Worm (Caenorhabditis elegans): ENCODE measurements around the gene F10G7.9.

Gene F10G7.9

DNA sequence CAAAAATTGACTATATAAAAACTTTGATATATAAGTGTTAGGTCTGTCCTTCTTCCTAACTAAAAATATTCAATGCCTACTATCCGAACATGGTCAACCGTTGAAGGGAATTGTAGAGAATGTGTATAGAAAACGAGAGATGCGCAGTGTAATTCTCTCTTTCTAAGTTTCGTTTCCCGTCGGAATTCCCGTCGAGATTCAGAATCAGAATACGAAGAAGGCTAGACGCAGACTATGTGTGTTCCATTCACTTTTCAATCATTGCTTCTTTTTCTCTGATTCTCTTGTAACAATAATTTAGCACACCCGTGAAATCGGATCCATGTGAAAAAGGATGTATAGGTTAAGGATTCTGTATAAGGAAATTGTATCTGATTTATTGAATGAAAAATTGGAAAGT lies 28.2 kb upstream of the F10G7.9 start:
- TF ChIP-seq dve-1 (tag; optimal IDR thresholded peaks at IDR 0.05; ENCODE audit: insufficient read depth) (no peak), nhr-28 (tag; optimal IDR thresholded peaks at IDR 0.05) (peak; percentile 48), nhr-25 (tag; optimal IDR thresholded peaks at IDR 0.05; ENCODE audit: borderline replicate concordance, insufficient read depth) (peak; percentile 56), egl-43 (GFP tag; IDR thresholded peaks at IDR 0.05) (no peak), lin-15B (tag; optimal IDR thresholded peaks at IDR 0.05) (no peak), nhr-102 (tag; optimal IDR thresholded peaks at IDR 0.05) (no peak), zag-1 (tag; optimal IDR thresholded peaks at IDR 0.05) (no peak), tag-97 (GFP tag; IDR thresholded peaks at IDR 0.05) (no peak), nhr-11 (tag; optimal IDR thresholded peaks at IDR 0.05) (no peak)

DNA sequence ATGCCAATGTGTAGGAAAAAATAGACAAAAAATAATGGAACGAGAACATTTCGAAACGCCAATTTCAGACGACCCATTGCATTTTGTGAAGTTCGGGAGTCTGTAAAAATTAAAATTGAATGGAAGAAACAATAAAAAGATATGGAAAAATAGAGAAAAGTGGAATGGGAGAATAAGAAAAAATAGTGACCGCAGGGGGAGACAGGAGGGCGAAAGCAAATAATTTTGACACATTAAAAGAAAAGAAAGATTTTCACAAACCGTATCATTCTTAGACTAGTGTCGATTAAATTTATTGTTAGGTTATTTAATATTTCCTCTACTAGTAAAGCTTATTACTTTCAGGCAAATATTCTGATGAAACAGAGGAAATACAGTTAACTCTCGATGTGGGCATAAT lies 27.6 kb upstream of the F10G7.9 start, which contains the start of gene F41C3.11:
Gene F41C3.11 (minus strand): TSS at position 101 of the 400 bp plus-strand sequence.
- TF ChIP-seq ztf-7 (tag; optimal IDR thresholded peaks at IDR 0.05) = no peak
- TF ChIP-seq arid-1 (GFP tag; conservative IDR thresholded peaks at IDR 0.05) = no peak
- TF ChIP-seq hlh-11 (tag; optimal IDR thresholded peaks at IDR 0.05) = no peak
- TF ChIP-seq cey-2 (tag; optimal IDR thresholded peaks at IDR 0.05; ENCODE audit: borderline replicate concordance, insufficient read depth) = no peak
- TF ChIP-seq hmg-1.1 (GFP tag; IDR thresholded peaks at IDR 0.05) = no peak
- no peak for TF ChIP-seq ZK546.5 (tag; optimal IDR thresholded peaks at IDR 0.05)
- no peak for TF ChIP-seq pha-4 (GFP tag; IDR thresholded peaks at IDR 0.05)
- no peak for TF ChIP-seq pha-4 (tag; optimal IDR thresholded peaks at IDR 0.05)
- TF ChIP-seq egl-27 (tag; optimal IDR thresholded peaks at IDR 0.05) = no peak
- no peak for TF ChIP-seq lin-1 (GFP tag; IDR thresholded peaks at IDR 0.05)

- no peak for TF ChIP-seq zip-11 (GFP tag; IDR thresholded peaks at IDR 0.05)
- no peak for TF ChIP-seq lin-13 (GFP tag; optimal IDR thresholded peaks at IDR 0.05)
- TF ChIP-seq nhr-111 (GFP tag; optimal IDR thresholded peaks at IDR 0.05) = no peak
- no peak for TF ChIP-seq mdl-1 (tag; optimal IDR thresholded peaks at IDR 0.05)
- no peak for TF ChIP-seq mes-2 (tag; optimal IDR thresholded peaks at IDR 0.05; ENCODE audit: poor library complexity, severe bottlenecking)
- TF ChIP-seq dpl-1 (GFP tag; optimal IDR thresholded peaks at IDR 0.05) = no peak
- TF ChIP-seq hlh-30 (tag; optimal IDR thresholded peaks at IDR 0.05; ENCODE audit: insufficient read depth) = no peak
- TF ChIP-seq dmd-6 (GFP tag; IDR thresholded peaks at IDR 0.05) = no peak
- no peak for TF ChIP-seq Y105C5A.15 (GFP tag; IDR thresholded peaks at IDR 0.05)
- TF ChIP-seq sdz-12 (GFP tag; optimal IDR thresholded peaks at IDR 0.05) = no peak
- TF ChIP-seq ZK546.5 (tag; optimal IDR thresholded peaks at IDR 0.05) = no peak
- TF ChIP-seq mxl-3 (GFP tag; optimal IDR thresholded peaks at IDR 0.05) = no peak
- TF ChIP-seq tra-1 (GFP tag; IDR thresholded peaks at IDR 0.05) = no peak
- TF ChIP-seq ztf-11 (tag; optimal IDR thresholded peaks at IDR 0.05) = no peak
- TF ChIP-seq ztf-7 (tag; optimal IDR thresholded peaks at IDR 0.05) = no peak
- TF ChIP-seq nhr-6 (tag; optimal IDR thresholded peaks at IDR 0.05) = no peak
- TF ChIP-seq zfp-3 (GFP tag; conservative IDR thresholded peaks at IDR 0.05) = no peak
Measured at ce11 chrII:4729733-4730132, 23.4 kb upstream of the F10G7.9 start, which contains the start of gene F41C3.7. F41C3.7 (plus strand) TSS chrII:4730033.

DNA sequence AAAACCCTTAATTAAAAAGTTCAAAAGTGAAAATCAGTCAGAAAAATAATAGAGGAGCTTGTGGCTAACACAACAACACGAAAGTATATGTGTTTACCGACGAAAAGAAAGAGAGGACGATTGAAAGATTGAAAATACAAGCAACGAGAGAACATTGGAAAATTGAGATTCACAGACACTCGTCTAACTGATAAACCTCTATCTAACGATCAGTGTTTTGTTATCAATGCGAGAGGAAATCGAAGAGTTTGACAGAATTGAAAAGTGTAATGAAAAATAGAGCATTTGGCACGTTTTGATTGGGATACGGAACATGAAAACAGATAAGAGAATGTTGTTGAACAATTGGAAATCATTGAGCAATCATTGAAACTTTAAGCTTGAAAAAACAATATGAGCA lies 22.4 kb upstream of the F10G7.9 start:
- TF ChIP-seq fkh-10 (GFP tag; optimal IDR thresholded peaks at IDR 0.05) = no peak
- TF ChIP-seq lin-38 (GFP tag; IDR thresholded peaks at IDR 0.05) = no peak
- TF ChIP-seq zag-1 (tag; optimal IDR thresholded peaks at IDR 0.05) = no peak
- peak; percentile 58 to 96 for TF ChIP-seq hif-1 (tag; optimal IDR thresholded peaks at IDR 0.05)
- peak; percentile 14 for TF ChIP-seq nhr-102 (tag; optimal IDR thresholded peaks at IDR 0.05)
- TF ChIP-seq ZK337.2 (GFP tag; IDR thresholded peaks at IDR 0.05) = no peak
- TF ChIP-seq tag-97 (GFP tag; IDR thresholded peaks at IDR 0.05) = no peak
- TF ChIP-seq ceh-32 (tag; optimal IDR thresholded peaks at IDR 0.05; ENCODE audit: poor library complexity) = no peak
- TF ChIP-seq fos-1 (tag; optimal IDR thresholded peaks at IDR 0.05) = no peak
- TF ChIP-seq Y5F2A.4 (GFP tag; optimal IDR thresholded peaks at IDR 0.05) = no peak
- no peak for TF ChIP-seq nhr-76 (tag; optimal IDR thresholded peaks at IDR 0.05)
- no peak for TF ChIP-seq daf-8 (GFP tag; IDR thresholded peaks at IDR 0.05)
- TF ChIP-seq nhr-10 (tag; optimal IDR thresholded peaks at IDR 0.05) = no peak
- no peak for TF ChIP-seq madf-9 (GFP tag; conservative IDR thresholded peaks at IDR 0.05)
- TF ChIP-seq nhr-25 (tag; optimal IDR thresholded peaks at IDR 0.05; ENCODE audit: borderline replicate concordance, insufficient read depth) = no peak
- no peak for TF ChIP-seq egl-27 (tag; optimal IDR thresholded peaks at IDR 0.05)
- TF ChIP-seq dmd-9 (GFP tag; IDR thresholded peaks at IDR 0.05) = no peak
- no peak for TF ChIP-seq duxl-1 (tag; optimal IDR thresholded peaks at IDR 0.05; ENCODE audit: poor library complexity)

Data from whole organism, L4 larva.